Worm (Caenorhabditis elegans): ENCODE data around the gene ZK930.2.
A peak's percentile ranks its signal among the peaks of the same experiment; 100 is the strongest.

ZK930.2 gene

ce11 chrII:11860623-11861079, 32.6 kb downstream of the ZK930.2 start, which contains the start of gene K12D12.5:
K12D12.5 (plus strand) TSS chrII:11861029.
- TF ChIP-seq efl-1 (optimal IDR thresholded peaks at IDR 0.05) (peak in 1 of 2 experiments; percentile 61), efl-1 (GFP tag; optimal IDR thresholded peaks at IDR 0.05 in 1 of 2) (no peak), sup-37 (GFP tag; optimal IDR thresholded peaks at IDR 0.05) (no peak)

ce11 chrII:11859833-11860232, 33.4 kb downstream of the ZK930.2 start:
- TF ChIP-seq ceh-82 (tag; optimal IDR thresholded peaks at IDR 0.05) = no peak
- peak in 1 of 2 experiments; percentile 17 for TF ChIP-seq lin-35 (GFP tag; optimal IDR thresholded peaks at IDR 0.05)
- no peak for TF ChIP-seq lin-14 (GFP tag; optimal IDR thresholded peaks at IDR 0.05)
- TF ChIP-seq elt-2 (tag; optimal IDR thresholded peaks at IDR 0.05) = peak; percentile 89

- TF ChIP-seq zag-1 (tag; optimal IDR thresholded peaks at IDR 0.05) (no peak), ceh-63 (GFP tag; optimal IDR thresholded peaks at IDR 0.05) (no peak), nhr-20 (tag; optimal IDR thresholded peaks at IDR 0.05) (no peak), unc-98 (GFP tag; IDR thresholded peaks at IDR 0.05) (no peak), lin-13 (GFP tag; optimal IDR thresholded peaks at IDR 0.05) (no peak), hlh-17 (GFP tag; optimal IDR thresholded peaks at IDR 0.05; ENCODE audit: borderline replicate concordance) (no peak), C04F5.9 (tag; optimal IDR thresholded peaks at IDR 0.05) (no peak), mdl-1 (tag; optimal IDR thresholded peaks at IDR 0.05) (no peak), isw-1 (GFP tag; IDR thresholded peaks at IDR 0.05) (no peak), mef-2 (tag; optimal IDR thresholded peaks at IDR 0.05) (no peak), sptf-1 (tag; optimal IDR thresholded peaks at IDR 0.05) (no peak), snpc-4 (tag; optimal IDR thresholded peaks at IDR 0.05) (no peak), C34B4.2 (tag; optimal IDR thresholded peaks at IDR 0.05) (no peak)
These were observed 36.9 kb downstream of the ZK930.2 start, which contains the start of gene clh-1 for ce11 chrII:11856361-11856760. clh-1 (minus strand) TSS chrII:11856461.

ce11 chrII:11854749-11855148, 38.5 kb downstream of the ZK930.2 start:
- TF ChIP-seq dpl-1 (GFP tag; optimal IDR thresholded peaks at IDR 0.05) (no peak), elt-3 (tag; optimal IDR thresholded peaks at IDR 0.05) (peak in 1 of 6 experiments; percentile 32), Y116A8C.19 (tag; optimal IDR thresholded peaks at IDR 0.05; ENCODE audit: borderline replicate concordance) (no peak), efl-1 (optimal IDR thresholded peaks at IDR 0.05) (no peak), efl-1 (GFP tag; optimal IDR thresholded peaks at IDR 0.05 in 1 of 2) (peak in 1 of 2 experiments; percentile 30), xbp-1 (tag; optimal IDR thresholded peaks at IDR 0.05) (no peak), nhr-85 (tag) (peak; percentile 74), lsy-2 (tag; optimal IDR thresholded peaks at IDR 0.05) (peak in 1 of 2 experiments; percentile 1), blmp-1 (tag; optimal IDR thresholded peaks at IDR 0.05) (peak; percentile 70)

- TF ChIP-seq lir-3 (tag; optimal IDR thresholded peaks at IDR 0.05; ENCODE audit: poor library complexity) (no peak), tlp-1 (tag; optimal IDR thresholded peaks at IDR 0.05) (no peak), efl-1 (optimal IDR thresholded peaks at IDR 0.05) (no peak), efl-1 (GFP tag; optimal IDR thresholded peaks at IDR 0.05 in 1 of 2) (peak in 1 of 2 experiments; percentile 53)
These were observed 40.1 kb downstream of the ZK930.2 start for ce11 chrII:11853108-11853507.

ce11 chrII:11852191-11852901, 40.9 kb downstream of the ZK930.2 start:
- TF ChIP-seq nhr-28 (tag; optimal IDR thresholded peaks at IDR 0.05) = no peak
- TF ChIP-seq mab-9 (GFP tag; IDR thresholded peaks at IDR 0.05) = no peak
- no peak for TF ChIP-seq ceh-63 (GFP tag; optimal IDR thresholded peaks at IDR 0.05)
- TF ChIP-seq nhr-71 (tag; optimal IDR thresholded peaks at IDR 0.05) = peak; percentile 27
- TF ChIP-seq snu-23 (GFP tag; optimal IDR thresholded peaks at IDR 0.05) = peak; percentile 17
- no peak for TF ChIP-seq sptf-1 (tag; optimal IDR thresholded peaks at IDR 0.05)
- no peak for TF ChIP-seq isw-1 (GFP tag; IDR thresholded peaks at IDR 0.05)
- TF ChIP-seq nhr-85 (tag) = peak; percentile 94
- peak in 4 of 6 experiments; percentile 9 to 76 (median 68) for TF ChIP-seq elt-3 (tag; optimal IDR thresholded peaks at IDR 0.05)
- peak in 1 of 2 experiments; percentile 7 for TF ChIP-seq lsy-2 (tag; optimal IDR thresholded peaks at IDR 0.05)
- peak; percentile 59 for TF ChIP-seq lin-14 (GFP tag; optimal IDR thresholded peaks at IDR 0.05)
- TF ChIP-seq efl-1 (optimal IDR thresholded peaks at IDR 0.05) = no peak
- TF ChIP-seq efl-1 (GFP tag; optimal IDR thresholded peaks at IDR 0.05 in 1 of 2) = no peak
- peak; percentile 20 for TF ChIP-seq nhr-20 (tag; optimal IDR thresholded peaks at IDR 0.05)
- TF ChIP-seq blmp-1 (tag; optimal IDR thresholded peaks at IDR 0.05) = peak; percentile 53
- no peak for TF ChIP-seq lin-39 (tag; optimal IDR thresholded peaks at IDR 0.05)
- TF ChIP-seq tbx-2 (tag; optimal IDR thresholded peaks at IDR 0.05) = peak; percentile 8
- no peak for TF ChIP-seq unc-30 (tag; optimal IDR thresholded peaks at IDR 0.05)

All from whole organism, L1 larva.